Fruit fly (Drosophila melanogaster) whole organism, embryonic: Measurements from ENCODE around the gene Sfp38D.

Experiments
- CG10462 ChIP-seq: fragments of 200-800 bp; sonication (Bioruptor generic); optimal IDR thresholded peaks from 2 replicates; lab custom pipeline; 2016; ENCODE audit warnings: missing biosample characterization, missing genetic modification characterization
- CG10979 ChIP-seq: fragments of 200-800 bp; sonication (Bioruptor generic); optimal IDR thresholded peaks from 2 replicates; lab custom pipeline; 2018; ENCODE audit warnings: missing biosample characterization, mild to moderate bottlenecking, missing genetic modification characterization, moderate library complexity
- CG12155 ChIP-seq: fragments of 200-800 bp; sonication (Bioruptor generic); optimal IDR thresholded peaks from 3 replicates; lab custom pipeline; 2016; ENCODE audit warnings: missing biosample characterization, missing genetic modification characterization
- CG12299 ChIP-seq: fragments of 200-800 bp; sonication (Bioruptor generic); optimal IDR thresholded peaks from 2 replicates; lab custom pipeline; 2018; ENCODE audit warnings: missing biosample characterization, mild to moderate bottlenecking, missing genetic modification characterization
- CG13424 ChIP-seq: fragments of 200-800 bp; sonication (Bioruptor generic); optimal IDR thresholded peaks from 2 replicates; lab custom pipeline; 2019; ENCODE audit warnings: missing biosample characterization, mild to moderate bottlenecking, missing genetic modification characterization, moderate library complexity
- CG15696 ChIP-seq: fragments of 200-800 bp; sonication (Bioruptor generic); optimal IDR thresholded peaks from 2 replicates; lab custom pipeline; 2019; ENCODE audit warnings: missing biosample characterization, mild to moderate bottlenecking, missing genetic modification characterization, moderate library complexity
- CG1647 ChIP-seq: fragments of 200-800 bp; sonication (Bioruptor generic); optimal IDR thresholded peaks from 3 replicates; lab custom pipeline; 2016; ENCODE audit warnings: missing biosample characterization, missing genetic modification characterization
- CG16813 ChIP-seq: fragments of 200-800 bp; sonication (Bioruptor generic); IDR thresholded peaks from 3 replicates; pipeline ENCODE4 v1.3.6; 2022; ENCODE audit warnings: missing biosample characterization, missing genetic modification characterization; ENCODE audit not compliant: partially characterized antibody
- CG17361 ChIP-seq: fragments of 200-800 bp; sonication (Bioruptor generic); IDR thresholded peaks from 3 replicates; pipeline ENCODE4 v1.3.6; 2022; ENCODE audit warnings: missing biosample characterization, missing genetic modification characterization
- CG17829 ChIP-seq: fragments of 200-800 bp; optimal IDR thresholded peaks from 2 replicates; lab custom pipeline; 2019; ENCODE audit warnings: missing biosample characterization, mild to moderate bottlenecking, missing genetic modification characterization, moderate library complexity
- CG18262 ChIP-seq: fragments of 200-800 bp; optimal IDR thresholded peaks from 3 replicates; lab custom pipeline; 2019; ENCODE audit warnings: missing biosample characterization, mild to moderate bottlenecking, missing genetic modification characterization, moderate library complexity
- CG2199 ChIP-seq: fragments of 200-800 bp; sonication (Bioruptor generic); IDR thresholded peaks from 3 replicates; pipeline ENCODE4 v1.3.6; 2022; ENCODE audit warnings: missing biosample characterization, missing genetic modification characterization
- CG2889 ChIP-seq: fragments of 200-800 bp; sonication (Bioruptor generic); IDR thresholded peaks from 3 replicates; pipeline ENCODE4 v1.3.6; 2022; ENCODE audit warnings: missing biosample characterization, missing genetic modification characterization
- CG30020 ChIP-seq: fragments of 200-800 bp; optimal IDR thresholded peaks from 2 replicates; lab custom pipeline; 2019; ENCODE audit warnings: missing biosample characterization, mild to moderate bottlenecking, missing genetic modification characterization, moderate library complexity
- CG7963 ChIP-seq: fragments of 200-800 bp; sonication (Bioruptor generic); IDR thresholded peaks from 3 replicates; pipeline ENCODE4 v1.3.6; 2022; ENCODE audit warnings: missing biosample characterization, missing genetic modification characterization; ENCODE audit not compliant: partially characterized antibody
- CG8944 ChIP-seq: fragments of 200-800 bp; sonication (Bioruptor generic); optimal IDR thresholded peaks from 3 replicates; lab custom pipeline; 2016; ENCODE audit warnings: missing biosample characterization, missing genetic modification characterization
- CG9932 ChIP-seq: fragments of 200-800 bp; sonication (Bioruptor generic); IDR thresholded peaks from 2 replicates; pipeline ENCODE4 v1.3.6; 2022; ENCODE audit warnings: missing biosample characterization, missing genetic modification characterization
- CTCF ChIP-seq: fragments of 200-800 bp; sonication (Bioruptor generic); optimal IDR thresholded peaks from 2 replicates; lab custom pipeline; 2017; ENCODE audit warnings: missing biosample characterization, mild to moderate bottlenecking, missing genetic modification characterization, moderate library complexity
- Dad ChIP-seq: fragments of 200-800 bp; sonication (Bioruptor generic); optimal IDR thresholded peaks from 3 replicates; lab custom pipeline; 2016; ENCODE audit warnings: missing biosample characterization, missing genetic modification characterization
- Dbx ChIP-seq: fragments of 200-800 bp; sonication (Bioruptor generic); IDR thresholded peaks from 3 replicates; pipeline ENCODE4 v1.3.6; 2022; ENCODE audit warnings: missing biosample characterization, missing genetic modification characterization
- Doc3 ChIP-seq: fragments of 200-800 bp; sonication (Bioruptor generic); IDR thresholded peaks from 3 replicates; pipeline ENCODE4 v1.3.6; 2022; ENCODE audit warnings: missing biosample characterization, missing genetic modification characterization; ENCODE audit not compliant: partially characterized antibody
- Dref ChIP-seq: fragments of 200-800 bp; sonication (Bioruptor generic); IDR thresholded peaks from 2 replicates; pipeline ENCODE4 v1.3.6; 2022; ENCODE audit warnings: missing biosample characterization, missing genetic modification characterization
- E2f2 ChIP-seq: fragments of 200-800 bp; sonication (Bioruptor generic); IDR thresholded peaks from 2 replicates; pipeline ENCODE4 v1.3.6; 2022; ENCODE audit warnings: missing biosample characterization, missing genetic modification characterization
- Fer1 ChIP-seq: fragments of 200-800 bp; sonication (Bioruptor generic); optimal IDR thresholded peaks from 2 replicates; lab custom pipeline; 2017; ENCODE audit warnings: missing biosample characterization, mild to moderate bottlenecking, missing genetic modification characterization
- Hr3 ChIP-seq: fragments of 200-800 bp; sonication (Bioruptor generic); optimal IDR thresholded peaks from 3 replicates; lab custom pipeline; 2016; ENCODE audit warnings: missing biosample characterization, missing genetic modification characterization
- MESR4 ChIP-seq: fragments of 200-800 bp; sonication (Bioruptor generic); optimal IDR thresholded peaks from 2 replicates; lab custom pipeline; 2018; ENCODE audit warnings: missing biosample characterization, mild to moderate bottlenecking, missing genetic modification characterization, moderate library complexity
- Max ChIP-seq: fragments of 200-800 bp; sonication (Bioruptor generic); optimal IDR thresholded peaks from 2 replicates; lab custom pipeline; 2016; ENCODE audit warnings: missing biosample characterization, mild to moderate bottlenecking, missing genetic modification characterization
- NK7.1 ChIP-seq: fragments of 200-800 bp; sonication (Bioruptor generic); optimal IDR thresholded peaks from 3 replicates; lab custom pipeline; 2016; ENCODE audit warnings: missing biosample characterization, missing genetic modification characterization
- PHDP ChIP-seq: fragments of 200-800 bp; sonication (Bioruptor generic); optimal IDR thresholded peaks from 3 replicates; lab custom pipeline; 2018; ENCODE audit warnings: missing biosample characterization, mild to moderate bottlenecking, missing genetic modification characterization, moderate library complexity
- Ptx1 ChIP-seq: fragments of 200-800 bp; sonication (Bioruptor generic); IDR thresholded peaks from 2 replicates; pipeline ENCODE4 v1.3.6; 2022; ENCODE audit warnings: missing biosample characterization, missing genetic modification characterization
- YL-1 ChIP-seq: fragments of 200-800 bp; sonication (Bioruptor generic); optimal IDR thresholded peaks from 3 replicates; lab custom pipeline; 2017; ENCODE audit warnings: missing biosample characterization, mild to moderate bottlenecking, missing genetic modification characterization
- az2 ChIP-seq: fragments of 200-800 bp; sonication (Bioruptor generic); optimal IDR thresholded peaks from 3 replicates; lab custom pipeline; 2016; ENCODE audit warnings: missing biosample characterization, missing genetic modification characterization
- bsh ChIP-seq, 2 experiments: fragments of 200-800 bp; sonication (Bioruptor generic); optimal IDR thresholded peaks; 2 replicates each; lab custom pipeline; 2017 to 2018; ENCODE audit warnings: mild to moderate bottlenecking in 2 of 2, missing biosample characterization in 2 of 2, missing genetic modification characterization in 2 of 2, moderate library complexity in 1 of 2
- chinmo ChIP-seq: fragments of 200-800 bp; sonication (Bioruptor generic); IDR thresholded peaks from 4 replicates; pipeline ENCODE4 v1.3.6; 2022; ENCODE audit warnings: missing biosample characterization, missing genetic modification characterization; ENCODE audit not compliant: partially characterized antibody
- dpn ChIP-seq, 2 experiments: fragments of 200-800 bp; sonication (Bioruptor generic); optimal IDR thresholded peaks; 3 replicates each; lab custom pipeline; 2016; ENCODE audit warnings: missing biosample characterization in 2 of 2, missing genetic modification characterization in 2 of 2
- ind ChIP-seq: fragments of 200-800 bp; sonication (Bioruptor generic); optimal IDR thresholded peaks from 3 replicates; lab custom pipeline; 2016; ENCODE audit warnings: missing biosample characterization, missing genetic modification characterization
- knrl ChIP-seq: fragments of 200-800 bp; sonication (Bioruptor generic); IDR thresholded peaks from 3 replicates; pipeline ENCODE4 v1.3.6; 2022; ENCODE audit warnings: missing biosample characterization, missing genetic modification characterization; ENCODE audit not compliant: partially characterized antibody
- lab ChIP-seq: fragments of 200-800 bp; sonication (Bioruptor generic); optimal IDR thresholded peaks from 3 replicates; lab custom pipeline; 2017; ENCODE audit warnings: missing biosample characterization, missing genetic modification characterization, mild to moderate bottlenecking, moderate library complexity, missing genetic modification reagents
- lilli ChIP-seq: fragments of 200-800 bp; sonication (Bioruptor generic); optimal IDR thresholded peaks from 3 replicates; lab custom pipeline; 2016; ENCODE audit warnings: missing biosample characterization, missing genetic modification characterization
- lmd ChIP-seq: fragments of 200-800 bp; sonication (Bioruptor generic); IDR thresholded peaks from 2 replicates; pipeline ENCODE4 v1.3.6; 2022; ENCODE audit warnings: missing biosample characterization, missing genetic modification characterization
- pan ChIP-seq, 4 experiments: fragments of >200 bp in 3 of 4; fragments of 200-800 bp in 1 of 4; sonication (Bioruptor generic) in 1 of 4; optimal IDR thresholded peaks in 3 of 4; IDR thresholded peaks in 1 of 4; 2 replicates each; pipeline versions ENCODE4 v1.3.6 to Lab custom; 2017 to 2022; ENCODE audit warnings: missing biosample characterization in 2 of 4, missing genetic modification characterization in 2 of 4, mixed read lengths in 1 of 4
- pzg ChIP-seq: fragments of 200-800 bp; sonication (Bioruptor generic); optimal IDR thresholded peaks from 3 replicates; lab custom pipeline; 2018; ENCODE audit warnings: missing biosample characterization, mild to moderate bottlenecking, missing genetic modification characterization, moderate library complexity
- ranshi ChIP-seq: fragments of 200-800 bp; sonication (Bioruptor generic); IDR thresholded peaks from 2 replicates; pipeline ENCODE4 v1.3.6; 2022; ENCODE audit warnings: missing biosample characterization, missing genetic modification characterization
- run ChIP-seq: fragments of 200-800 bp; sonication (Bioruptor generic); optimal IDR thresholded peaks from 3 replicates; lab custom pipeline; 2018; ENCODE audit warnings: missing biosample characterization, mild to moderate bottlenecking, missing genetic modification characterization
- tap ChIP-seq: fragments of 200-800 bp; optimal IDR thresholded peaks from 3 replicates; lab custom pipeline; 2019; ENCODE audit warnings: missing biosample characterization, mild to moderate bottlenecking, missing genetic modification characterization, moderate library complexity
- tin ChIP-seq: fragments of 200-800 bp; sonication (Bioruptor generic); optimal IDR thresholded peaks from 3 replicates; lab custom pipeline; 2016; ENCODE audit warnings: missing biosample characterization, missing genetic modification characterization
- trem ChIP-seq: fragments of 200-800 bp; optimal IDR thresholded peaks from 3 replicates; lab custom pipeline; 2019; ENCODE audit warnings: missing biosample characterization, mild to moderate bottlenecking, missing genetic modification characterization, moderate library complexity
- vnd ChIP-seq: fragments of 200-800 bp; sonication (Bioruptor generic); IDR thresholded peaks from 3 replicates; pipeline ENCODE4 v1.3.6; 2022; ENCODE audit warnings: missing biosample characterization, missing genetic modification characterization; ENCODE audit not compliant: partially characterized antibody
- wek ChIP-seq: fragments of 200-800 bp; sonication (Bioruptor generic); optimal IDR thresholded peaks from 3 replicates; lab custom pipeline; 2018; ENCODE audit warnings: missing biosample characterization, mild to moderate bottlenecking, missing genetic modification characterization, moderate library complexity
- zfh1 ChIP-seq: fragments of 200-800 bp; sonication (Bioruptor generic); IDR thresholded peaks from 3 replicates; pipeline ENCODE4 v1.3.6; 2022; ENCODE audit warnings: missing biosample characterization, missing genetic modification characterization

Sfp38D gene

DNA sequence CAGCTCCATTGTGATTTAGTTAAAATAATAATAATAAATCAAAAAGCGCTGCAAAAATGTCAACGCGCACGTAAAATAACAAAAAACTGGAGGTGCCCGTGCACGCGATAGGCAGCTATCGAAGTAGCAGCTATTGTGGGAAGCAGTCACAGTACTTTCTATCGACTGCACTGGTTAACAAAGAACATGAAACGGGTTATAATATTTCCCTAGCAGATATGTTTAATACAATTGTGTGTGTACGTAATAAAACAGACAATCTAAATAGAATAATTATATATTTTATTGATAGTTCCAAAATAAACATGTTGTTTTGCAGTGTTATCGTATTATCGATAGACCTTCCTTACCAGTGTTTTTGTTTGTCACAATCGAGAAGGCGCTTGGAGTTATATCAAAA is 35.2 kb downstream of the Sfp38D start, which contains the start of the genes CG31678 and IKKepsilon (continued):
- peak; percentile 44 for TF ChIP-seq lilli (GFP tag; lab: Kevin White, UChicago)
- peak; percentile 50; the same call in 1 of the 3 replicates for TF ChIP-seq CG2889 (GFP tag; lab: Robert Waterston, UW)
- 0 out of 2 replicates have a peak, but pooled peaks have one; percentile 23 for TF ChIP-seq ranshi (GFP tag; lab: Robert Waterston, UW)
- TF ChIP-seq run (tag; lab: Kevin White, UChicago): no peak
- TF ChIP-seq E2f2 (GFP tag; lab: Robert Waterston, UW): peak; percentile 49
- no peak for TF ChIP-seq Ptx1
- no peak for TF ChIP-seq CG15696
- TF ChIP-seq knrl (GFP tag; lab: Robert Waterston, UW): peak; percentile 91
- TF ChIP-seq vnd (GFP tag; lab: Robert Waterston, UW): peak; percentile 95
- peak; percentile 21 for TF ChIP-seq CG12299
- no peak for TF ChIP-seq pan (optimal IDR thresholded peaks at IDR 0.05; lab: Kevin White, UChicago)
- TF ChIP-seq pan (GFP tag; optimal IDR thresholded peaks at IDR 0.05 in 1 of 2, IDR thresholded peaks at IDR 0.05 in 1 of 2): peak in 1 of 2 experiments; percentile 64
- no peak for TF ChIP-seq wek
- no peak; the same call in 2 of the 3 replicates for TF ChIP-seq CG17361
- TF ChIP-seq MESR4 (GFP tag; lab: Kevin White, UChicago): peak; percentile 46
- TF ChIP-seq CG12155: peak; percentile 6
- TF ChIP-seq Dref (GFP tag; lab: Robert Waterston, UW): peak; percentile 95
- TF ChIP-seq CG16813: peak; percentile 92
- TF ChIP-seq CG18262 (tag; lab: Kevin White, UChicago): peak; percentile 35
- peak in 1 of 2 experiments; percentile 54 for TF ChIP-seq dpn (GFP tag; optimal IDR thresholded peaks at IDR 0.05; lab: Kevin White, UChicago)
- peak; percentile 51 for TF ChIP-seq CG30020
- TF ChIP-seq Doc3 (GFP tag; lab: Robert Waterston, UW): peak; percentile 74
- TF ChIP-seq az2: peak; percentile 33
- TF ChIP-seq Dbx (GFP tag; lab: Robert Waterston, UW): no peak
- TF ChIP-seq Dad (GFP tag; lab: Kevin White, UChicago): no peak
- peak; percentile 23 for TF ChIP-seq lab (GFP tag; lab: Kevin White, UChicago)
- TF ChIP-seq lmd: no peak; the same call in 1 of the 2 replicates
- peak; percentile 30 for TF ChIP-seq PHDP (tag; lab: Kevin White, UChicago)
- no peak for TF ChIP-seq CG1647 (GFP tag; lab: Kevin White, UChicago)
- peak; percentile 25; the same call in 1 of the 3 replicates for TF ChIP-seq zfh1 (GFP tag; lab: Robert Waterston, UW)
- no peak for TF ChIP-seq NK7.1 (GFP tag; lab: Kevin White, UChicago)
- peak; percentile 47 for TF ChIP-seq ind (GFP tag; lab: Kevin White, UChicago)
- peak; percentile 23 for TF ChIP-seq CG10979 (tag; lab: Kevin White, UChicago)
- TF ChIP-seq CTCF (GFP tag; lab: Kevin White, UChicago): no peak
- TF ChIP-seq Hr3: peak; percentile 34
- no peak for TF ChIP-seq CG10462 (GFP tag; lab: Kevin White, UChicago)
- peak; percentile 83 for TF ChIP-seq YL-1 (GFP tag; lab: Kevin White, UChicago)
- peak in 1 of 2 experiments; percentile 25 for TF ChIP-seq bsh (GFP tag; optimal IDR thresholded peaks at IDR 0.05; lab: Kevin White, UChicago)
- TF ChIP-seq pzg: peak; percentile 62
- peak; percentile 61 for TF ChIP-seq Max (GFP tag; lab: Kevin White, UChicago)
- peak; percentile 87 for TF ChIP-seq CG7963 (GFP tag; lab: Robert Waterston, UW)
- TF ChIP-seq CG13424: peak; percentile 33
- TF ChIP-seq Fer1 (GFP tag; lab: Kevin White, UChicago): peak; percentile 43
- peak; percentile 71 for TF ChIP-seq trem (tag; lab: Kevin White, UChicago)
- no peak for TF ChIP-seq CG8944 (GFP tag; lab: Kevin White, UChicago)
- 0 out of 3 replicates have a peak, but pooled peaks have one; percentile 54 for TF ChIP-seq CG2199 (GFP tag; lab: Robert Waterston, UW)
- no peak for TF ChIP-seq tap (tag; lab: Kevin White, UChicago)
- TF ChIP-seq tin (GFP tag; lab: Kevin White, UChicago): peak; percentile 9
- TF ChIP-seq chinmo (GFP tag; lab: Robert Waterston, UW): peak; percentile 86; the same call in 2 of the 4 replicates
- TF ChIP-seq CG9932 (GFP tag; lab: Robert Waterston, UW): peak; percentile 76
- peak; percentile 63 for TF ChIP-seq CG17829
